Worm (Caenorhabditis elegans) whole organism, midembryonic: ENCODE measurements around the gene C53D6.7.

Experiments used
- T22C8.4 ChIP-seq: fragments of 200-800 bp; sonication (Bioruptor generic); IDR thresholded peaks from 2 replicates; pipeline ENCODE4 v1.3.6; 2022; ENCODE audit warnings: missing genetic modification characterization, missing compliant biosample characterization
- cog-1 ChIP-seq: sonication (generic microtip); optimal IDR thresholded peaks from 2 replicates; lab custom pipeline; 2016; ENCODE audit warnings: missing genetic modification characterization, missing compliant biosample characterization
- flt-1 ChIP-seq: fragments of 200-800 bp; sonication (Bioruptor generic); IDR thresholded peaks from 2 replicates; pipeline ENCODE4 v1.3.6; 2022; ENCODE audit warnings: missing genetic modification characterization, missing compliant biosample characterization
- klf-2 ChIP-seq: fragments of 200-800 bp; sonication (Bioruptor generic); conservative IDR thresholded peaks from 2 replicates; pipeline ENCODE4 v1.3.6; 2022; ENCODE audit warnings: missing genetic modification reagents, missing genetic modification characterization, missing compliant biosample characterization
- med-1 ChIP-seq: sonication (generic microtip); optimal IDR thresholded peaks from 2 replicates; lab custom pipeline; 2017; ENCODE audit warnings: missing genetic modification characterization, mild to moderate bottlenecking, missing compliant biosample characterization, antibody characterized with exemption, missing genetic modification reagents; ENCODE audit not compliant: insufficient read depth
- ref-1 ChIP-seq: fragments of 200-800 bp; sonication (Bioruptor generic); conservative IDR thresholded peaks from 2 replicates; pipeline ENCODE4 v1.3.6; 2022; ENCODE audit warnings: missing genetic modification reagents, missing genetic modification characterization, missing compliant biosample characterization
- tab-1 ChIP-seq: fragments of 200-800 bp; sonication (Bioruptor generic); IDR thresholded peaks from 2 replicates; pipeline ENCODE4 v1.3.6; 2022; ENCODE audit warnings: missing genetic modification characterization, missing compliant biosample characterization
- ztf-23 ChIP-seq: fragments of 200-800 bp; sonication (Bioruptor generic); IDR thresholded peaks from 2 replicates; pipeline ENCODE4 v1.3.6; 2022; ENCODE audit warnings: missing genetic modification reagents, missing genetic modification characterization, missing compliant biosample characterization
- ztf-29 ChIP-seq: fragments of 200-800 bp; sonication (Bioruptor generic); IDR thresholded peaks from 2 replicates; pipeline ENCODE4 v1.3.6; 2022; ENCODE audit warnings: missing genetic modification reagents, missing genetic modification characterization, missing compliant biosample characterization

DNA sequence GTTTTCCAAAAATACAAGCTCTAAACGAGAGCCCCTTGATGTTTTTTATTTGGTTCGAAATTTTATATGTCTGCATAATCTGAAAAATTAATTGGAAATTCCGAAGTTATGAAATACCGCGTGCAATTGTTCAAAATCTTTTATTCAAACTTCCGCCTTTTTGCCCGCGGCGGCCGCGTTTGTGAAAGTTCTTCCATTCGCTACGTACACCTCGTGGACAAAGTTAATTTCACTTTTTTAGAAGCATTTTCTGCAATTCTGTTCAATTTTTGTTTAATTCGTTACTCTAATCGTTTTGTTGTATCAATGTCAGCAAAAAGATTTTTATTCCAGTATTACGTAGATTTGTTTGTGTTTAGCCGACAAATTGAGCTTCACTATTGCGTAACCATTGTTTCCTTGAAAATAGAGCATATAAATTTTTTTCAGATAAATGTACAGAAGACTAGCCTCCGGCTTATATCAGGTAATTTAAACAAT is 37.3 kb upstream of the C53D6.7 start, which contains the start of gene mppb-1:
- TF ChIP-seq ztf-29 (GFP tag; lab: Robert Waterston, UW) (no peak), klf-2 (no peak), T22C8.4 (GFP tag; lab: Robert Waterston, UW) (no peak), flt-1 (GFP tag; lab: Robert Waterston, UW) (no peak), med-1 (GFP tag; lab: Kevin White, UChicago) (no peak), ref-1 (0 out of 2 replicates have a peak, but pooled peaks have one; percentile 30), cog-1 (peak; percentile 23), tab-1 (GFP tag; lab: Robert Waterston, UW) (no peak), ztf-23 (GFP tag; lab: Robert Waterston, UW) (peak; percentile 80)
